Fruit fly (Drosophila melanogaster) whole organism, embryonic: ENCODE measurements around the gene GCS2beta.

Source experiments
- Atf-2 ChIP-seq: fragments of 200-800 bp; sonication (Bioruptor generic); optimal IDR thresholded peaks from 2 replicates; lab custom pipeline; 2016; ENCODE audit warnings: missing biosample characterization, missing genetic modification characterization
- Atf3 ChIP-seq: fragments of 200-800 bp; sonication (Bioruptor generic); optimal IDR thresholded peaks from 3 replicates; lab custom pipeline; 2016; ENCODE audit warnings: missing biosample characterization, missing genetic modification characterization
- Bgb ChIP-seq: fragments of 200-800 bp; sonication (Bioruptor generic); IDR thresholded peaks from 2 replicates; pipeline ENCODE4 v1.3.6; 2022; ENCODE audit warnings: missing biosample characterization, missing genetic modification characterization; ENCODE audit not compliant: partially characterized antibody
- Bteb2 ChIP-seq: fragments of 200-800 bp; sonication (Bioruptor generic); optimal IDR thresholded peaks from 2 replicates; lab custom pipeline; 2016; ENCODE audit warnings: missing biosample characterization, missing genetic modification characterization
- CG12299 ChIP-seq: fragments of 200-800 bp; sonication (Bioruptor generic); optimal IDR thresholded peaks from 2 replicates; lab custom pipeline; 2018; ENCODE audit warnings: missing biosample characterization, mild to moderate bottlenecking, missing genetic modification characterization
- CG14014 ChIP-seq: fragments of 200-800 bp; sonication (Bioruptor generic); IDR thresholded peaks from 2 replicates; pipeline ENCODE4 v1.3.6; 2022; ENCODE audit warnings: missing biosample characterization, missing genetic modification characterization
- CG1529 ChIP-seq: fragments of 200-800 bp; sonication (Bioruptor generic); optimal IDR thresholded peaks from 3 replicates; lab custom pipeline; 2018; ENCODE audit warnings: missing biosample characterization, missing genetic modification characterization
- CG18476 ChIP-seq: fragments of 200-800 bp; sonication (Bioruptor generic); optimal IDR thresholded peaks from 2 replicates; lab custom pipeline; 2016; ENCODE audit warnings: missing biosample characterization, mild to moderate bottlenecking, missing genetic modification characterization
- CG31365 ChIP-seq: fragments of 200-800 bp; sonication (Bioruptor generic); optimal IDR thresholded peaks from 2 replicates; lab custom pipeline; 2018; ENCODE audit warnings: missing biosample characterization, mild to moderate bottlenecking, missing genetic modification characterization
- CG32767 ChIP-seq: fragments of 200-800 bp; sonication (Bioruptor generic); IDR thresholded peaks from 2 replicates; pipeline ENCODE4 v1.3.6; 2022; ENCODE audit warnings: missing biosample characterization, missing genetic modification characterization
- CG5180 ChIP-seq: fragments of 200-800 bp; sonication (Bioruptor generic); optimal IDR thresholded peaks from 3 replicates; lab custom pipeline; 2017; ENCODE audit warnings: missing biosample characterization, missing genetic modification characterization, mild to moderate bottlenecking, moderate library complexity, missing genetic modification reagents
- CG7786 ChIP-seq: fragments of 200-800 bp; sonication (Bioruptor generic); optimal IDR thresholded peaks from 2 replicates; lab custom pipeline; 2016; ENCODE audit warnings: missing biosample characterization, missing genetic modification characterization
- CG8089 ChIP-seq: fragments of 200-800 bp; sonication (Bioruptor generic); optimal IDR thresholded peaks from 3 replicates; lab custom pipeline; 2016; ENCODE audit warnings: missing biosample characterization, missing genetic modification characterization
- CG9817 ChIP-seq: fragments of 200-800 bp; sonication (Bioruptor generic); optimal IDR thresholded peaks from 2 replicates; lab custom pipeline; 2018; ENCODE audit warnings: missing biosample characterization, mild to moderate bottlenecking, missing genetic modification characterization, moderate library complexity
- CTCF ChIP-seq: fragments of 200-800 bp; sonication (Bioruptor generic); optimal IDR thresholded peaks from 2 replicates; lab custom pipeline; 2017; ENCODE audit warnings: missing biosample characterization, mild to moderate bottlenecking, missing genetic modification characterization, moderate library complexity
- D19B ChIP-seq: fragments of 200-800 bp; sonication (Bioruptor generic); optimal IDR thresholded peaks from 2 replicates; lab custom pipeline; 2017; ENCODE audit warnings: missing biosample characterization, mild to moderate bottlenecking, missing genetic modification characterization
- Deaf1 ChIP-seq: fragments of 200-800 bp; optimal IDR thresholded peaks from 3 replicates; lab custom pipeline; 2019; ENCODE audit warnings: missing biosample characterization, mild to moderate bottlenecking, missing genetic modification characterization, moderate library complexity
- Eip74EF ChIP-seq, 2 experiments: fragments of 200-800 bp in 1 of 2; fragments of >200 bp in 1 of 2; sonication (Bioruptor generic) in 1 of 2; optimal IDR thresholded peaks; 2 replicates each; lab custom pipeline; 2017 to 2019; ENCODE audit warnings: missing biosample characterization in 2 of 2, missing genetic modification characterization in 2 of 2, mild to moderate bottlenecking in 1 of 2, moderate library complexity in 1 of 2
- Ets97D ChIP-seq: fragments of 200-800 bp; sonication (Bioruptor generic); optimal IDR thresholded peaks from 3 replicates; lab custom pipeline; 2016; ENCODE audit warnings: missing biosample characterization, missing genetic modification characterization
- GATAe ChIP-seq: fragments of 200-800 bp; sonication (Bioruptor generic); conservative IDR thresholded peaks from 2 replicates; pipeline ENCODE4 v1.3.6; 2022; ENCODE audit warnings: missing biosample characterization, missing genetic modification characterization
- Hr78 ChIP-seq, 2 experiments: fragments of 200-800 bp in 1 of 2; fragments of >200 bp in 1 of 2; sonication (Bioruptor generic) in 1 of 2; optimal IDR thresholded peaks; 2 replicates each; lab custom pipeline; 2017 to 2019; ENCODE audit warnings: missing biosample characterization in 2 of 2, missing genetic modification characterization in 2 of 2, mild to moderate bottlenecking in 1 of 2, moderate library complexity in 1 of 2
- Lhr ChIP-seq: fragments of 200-800 bp; sonication (Bioruptor generic); optimal IDR thresholded peaks from 3 replicates; lab custom pipeline; 2017; ENCODE audit warnings: mild to moderate bottlenecking, missing biosample characterization, missing genetic modification reagents, missing genetic modification characterization
- Neu2 ChIP-seq: fragments of 200-800 bp; sonication (Bioruptor generic); optimal IDR thresholded peaks from 3 replicates; lab custom pipeline; 2016; ENCODE audit warnings: missing biosample characterization, missing genetic modification characterization, borderline replicate concordance
- Nf-YB ChIP-seq: fragments of 200-800 bp; sonication (Bioruptor generic); optimal IDR thresholded peaks from 3 replicates; lab custom pipeline; 2019; ENCODE audit warnings: missing biosample characterization, mild to moderate bottlenecking, missing genetic modification characterization, moderate library complexity
- Oaz ChIP-seq: fragments of 200-800 bp; sonication (Bioruptor generic); IDR thresholded peaks from 2 replicates; pipeline ENCODE4 v1.3.6; 2022; ENCODE audit warnings: missing biosample characterization, missing genetic modification characterization
- Oli ChIP-seq: fragments of 200-800 bp; sonication (Bioruptor generic); optimal IDR thresholded peaks from 2 replicates; lab custom pipeline; 2018; ENCODE audit warnings: missing biosample characterization, mild to moderate bottlenecking, missing genetic modification characterization, moderate library complexity
- Opbp ChIP-seq: fragments of 200-800 bp; sonication (Bioruptor generic); IDR thresholded peaks from 3 replicates; pipeline ENCODE4 v1.3.6; 2022; ENCODE audit warnings: missing biosample characterization, missing genetic modification characterization; ENCODE audit not compliant: partially characterized antibody
- Optix ChIP-seq: fragments of 200-800 bp; sonication (Bioruptor generic); IDR thresholded peaks from 3 replicates; pipeline ENCODE4 v1.3.6; 2022; ENCODE audit warnings: missing biosample characterization, missing genetic modification characterization
- Vsx1 ChIP-seq: fragments of 200-800 bp; sonication (Bioruptor generic); optimal IDR thresholded peaks from 2 replicates; lab custom pipeline; 2017; ENCODE audit warnings: missing biosample characterization, mild to moderate bottlenecking, missing genetic modification characterization, missing genetic modification reagents
- ase ChIP-seq: fragments of 200-800 bp; sonication (Bioruptor generic); IDR thresholded peaks from 3 replicates; pipeline ENCODE4 v1.3.6; 2022; ENCODE audit warnings: missing biosample characterization, missing genetic modification characterization
- bcd ChIP-seq: fragments of 200-800 bp; sonication (Bioruptor generic); optimal IDR thresholded peaks from 2 replicates; lab custom pipeline; 2017; ENCODE audit warnings: missing biosample characterization, mild to moderate bottlenecking, missing genetic modification characterization
- btn ChIP-seq: fragments of 200-800 bp; sonication (Bioruptor generic); optimal IDR thresholded peaks from 2 replicates; lab custom pipeline; 2016; ENCODE audit warnings: missing biosample characterization, missing genetic modification characterization
- da ChIP-seq: fragments of 200-800 bp; sonication (Bioruptor generic); optimal IDR thresholded peaks from 2 replicates; lab custom pipeline; 2016; ENCODE audit warnings: missing biosample characterization, missing genetic modification characterization
- dmrt99B ChIP-seq: fragments of 200-800 bp; sonication (Bioruptor generic); optimal IDR thresholded peaks from 2 replicates; lab custom pipeline; 2018; ENCODE audit warnings: missing biosample characterization, mild to moderate bottlenecking, missing genetic modification characterization, moderate library complexity
- en ChIP-seq: fragments of 200-800 bp; sonication (Bioruptor generic); optimal IDR thresholded peaks from 2 replicates; lab custom pipeline; 2016; ENCODE audit warnings: missing biosample characterization, missing genetic modification characterization
- gsb ChIP-seq: fragments of 200-800 bp; sonication (Bioruptor generic); IDR thresholded peaks from 2 replicates; pipeline ENCODE4 v1.3.6; 2022; ENCODE audit warnings: missing biosample characterization, missing genetic modification characterization
- hb ChIP-seq: fragments of 200-800 bp; sonication (Bioruptor generic); IDR thresholded peaks from 3 replicates; pipeline ENCODE4 v1.3.6; 2022; ENCODE audit warnings: missing biosample characterization, missing genetic modification characterization; ENCODE audit not compliant: partially characterized antibody
- ken ChIP-seq: fragments of 200-800 bp; sonication (Bioruptor generic); IDR thresholded peaks from 3 replicates; pipeline ENCODE4 v1.3.6; 2022; ENCODE audit warnings: missing biosample characterization, missing genetic modification characterization
- lab ChIP-seq: fragments of 200-800 bp; sonication (Bioruptor generic); optimal IDR thresholded peaks from 3 replicates; lab custom pipeline; 2017; ENCODE audit warnings: missing biosample characterization, missing genetic modification characterization, mild to moderate bottlenecking, moderate library complexity, missing genetic modification reagents
- mam ChIP-seq: fragments of 200-800 bp; sonication (Bioruptor generic); optimal IDR thresholded peaks from 3 replicates; lab custom pipeline; 2016; ENCODE audit warnings: missing biosample characterization, missing genetic modification characterization
- nom ChIP-seq: fragments of 200-800 bp; sonication (Bioruptor generic); optimal IDR thresholded peaks from 2 replicates; lab custom pipeline; 2017; ENCODE audit warnings: missing biosample characterization, missing genetic modification characterization, mild to moderate bottlenecking, moderate library complexity, missing genetic modification reagents
- onecut ChIP-seq: fragments of 200-800 bp; sonication (Bioruptor generic); IDR thresholded peaks from 2 replicates; pipeline ENCODE4 v1.3.6; 2022; ENCODE audit warnings: missing biosample characterization, missing genetic modification characterization
- pum ChIP-seq: fragments of 200-800 bp; sonication (Bioruptor generic); optimal IDR thresholded peaks from 2 replicates; lab custom pipeline; 2016; ENCODE audit warnings: missing biosample characterization, missing genetic modification characterization
- slp2 ChIP-seq: fragments of 200-800 bp; sonication (Bioruptor generic); optimal IDR thresholded peaks from 2 replicates; lab custom pipeline; 2016; ENCODE audit warnings: missing biosample characterization, missing genetic modification characterization
- so ChIP-seq: fragments of 200-800 bp; sonication (Bioruptor generic); IDR thresholded peaks from 3 replicates; pipeline ENCODE4 v1.3.6; 2022; ENCODE audit warnings: missing biosample characterization, missing genetic modification characterization
- sr ChIP-seq: fragments of 200-800 bp; sonication (Bioruptor generic); IDR thresholded peaks from 3 replicates; pipeline ENCODE4 v1.3.6; 2022; ENCODE audit warnings: missing biosample characterization, missing genetic modification characterization
- usp ChIP-seq: fragments of >200 bp; optimal IDR thresholded peaks from 2 replicates; lab custom pipeline; 2017; ENCODE audit warnings: missing biosample characterization, missing genetic modification characterization
- zen ChIP-seq: fragments of 200-800 bp; sonication (Bioruptor generic); optimal IDR thresholded peaks from 3 replicates; lab custom pipeline; 2018; ENCODE audit warnings: missing biosample characterization, mild to moderate bottlenecking, missing genetic modification characterization, moderate library complexity
- zfh2 ChIP-seq: fragments of 200-800 bp; sonication (Bioruptor generic); optimal IDR thresholded peaks from 2 replicates; lab custom pipeline; 2016; ENCODE audit warnings: missing biosample characterization, missing genetic modification characterization

GCS2beta gene

DNA sequence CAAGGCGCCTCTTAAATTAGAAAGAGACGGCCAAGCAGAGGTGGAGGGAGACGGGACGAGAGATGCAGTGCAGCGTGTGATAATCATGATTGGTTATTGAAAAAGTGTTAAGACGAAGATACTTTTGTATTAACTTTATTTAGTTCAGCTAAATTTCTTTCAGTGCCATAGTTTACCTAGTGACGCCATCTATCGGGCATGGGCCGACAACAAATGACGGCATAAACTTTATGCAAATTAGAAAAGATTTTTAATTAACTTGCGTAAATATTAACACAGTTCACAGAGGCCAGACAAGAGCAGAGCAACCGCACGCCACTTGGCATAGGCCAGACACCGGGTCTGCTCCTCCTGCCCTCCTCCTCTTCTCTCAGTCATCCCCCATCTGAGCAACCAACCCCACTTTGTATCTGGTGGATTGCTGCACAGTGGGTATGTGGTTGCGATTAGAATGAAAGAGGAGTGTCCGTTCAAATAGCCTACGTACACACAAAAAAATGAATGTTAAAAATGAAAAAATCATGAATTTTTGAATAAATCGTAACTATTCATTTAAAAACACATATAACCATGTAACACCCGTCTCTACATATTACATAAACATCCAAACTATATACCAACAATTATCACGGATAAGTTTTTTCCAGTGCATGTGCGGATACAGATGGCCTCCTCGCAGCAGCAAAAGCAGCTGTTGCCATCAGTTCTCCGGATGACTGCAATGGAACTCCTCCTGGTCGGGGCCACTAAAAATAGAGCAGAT is 18.0 kb downstream of the GCS2beta start (continued):
- TF ChIP-seq Hr78 (GFP tag; optimal IDR thresholded peaks at IDR 0.05; lab: Kevin White, UChicago) (no peak), Neu2 (GFP tag; lab: Kevin White, UChicago) (no peak), zfh2 (GFP tag; lab: Kevin White, UChicago) (no peak), CTCF (GFP tag; lab: Kevin White, UChicago) (peak; percentile 85), lab (GFP tag; lab: Kevin White, UChicago) (peak; percentile 87), Ets97D (GFP tag; lab: Kevin White, UChicago) (peak; percentile 59), so (GFP tag; lab: Robert Waterston, UW) (peak; percentile 64; the same call in 1 of the 3 replicates), CG7786 (GFP tag; lab: Kevin White, UChicago) (peak; percentile 78), da (peak; percentile 94), slp2 (GFP tag; lab: Kevin White, UChicago) (peak; percentile 69), D19B (GFP tag; lab: Kevin White, UChicago) (peak; percentile 38), Atf3 (GFP tag; lab: Kevin White, UChicago) (peak; percentile 58), mam (GFP tag; lab: Kevin White, UChicago) (peak; percentile 82), CG9817 (tag; lab: Kevin White, UChicago) (peak; percentile 70), Optix (peak; percentile 67; the same call in 2 of the 3 replicates), nom (GFP tag; lab: Kevin White, UChicago) (no peak), dmrt99B (tag; lab: Kevin White, UChicago) (peak; percentile 90), pum (GFP tag; lab: Kevin White, UChicago) (peak; percentile 81), Nf-YB (GFP tag; lab: Kevin White, UChicago) (no peak), onecut (GFP tag; lab: Robert Waterston, UW) (no peak), ken (GFP tag; lab: Robert Waterston, UW) (peak; percentile 81), Vsx1 (peak; percentile 59), hb (GFP tag; lab: Robert Waterston, UW) (no peak), CG31365 (tag; lab: Kevin White, UChicago) (peak; percentile 17), ase (GFP tag; lab: Robert Waterston, UW) (peak; percentile 60), CG18476 (GFP tag; lab: Kevin White, UChicago) (peak; percentile 58), CG32767 (peak; percentile 79), GATAe (GFP tag; lab: Robert Waterston, UW) (no peak), Opbp (GFP tag; lab: Robert Waterston, UW) (no peak), CG12299 (peak; percentile 71), Eip74EF (GFP tag; optimal IDR thresholded peaks at IDR 0.05; lab: Kevin White, UChicago) (peak in 1 of 2 experiments; percentile 79), CG14014 (GFP tag; lab: Robert Waterston, UW) (peak; percentile 60; the same call in 1 of the 2 replicates), sr (GFP tag; lab: Robert Waterston, UW) (no peak), Bteb2 (peak; percentile 70), Deaf1 (tag; lab: Kevin White, UChicago) (no peak), en (GFP tag; lab: Kevin White, UChicago) (peak; percentile 69), zen (tag; lab: Kevin White, UChicago) (no peak), usp (GFP tag; lab: Kevin White, UChicago) (no peak), bcd (GFP tag; lab: Kevin White, UChicago) (peak; percentile 75), Atf-2 (GFP tag; lab: Kevin White, UChicago) (peak; percentile 80), btn (GFP tag; lab: Kevin White, UChicago) (peak; percentile 82), CG8089 (peak; percentile 67), Oli (tag; lab: Kevin White, UChicago) (peak; percentile 82), CG1529 (GFP tag; lab: Kevin White, UChicago) (peak; percentile 76), CG5180 (GFP tag; lab: Kevin White, UChicago) (peak; percentile 64), Lhr (peak; percentile 41), Bgb (GFP tag; lab: Robert Waterston, UW) (no peak), Oaz (GFP tag; lab: Robert Waterston, UW) (peak; percentile 51; the same call in 1 of the 2 replicates), gsb (GFP tag; lab: Robert Waterston, UW) (peak; percentile 57; the same call in 1 of the 2 replicates)
